Fruit fly (Drosophila melanogaster): ENCODE results near the gene wkd.
A peak's percentile ranks its signal among the peaks of the same experiment; 100 is the strongest.

Gene wkd

DNA sequence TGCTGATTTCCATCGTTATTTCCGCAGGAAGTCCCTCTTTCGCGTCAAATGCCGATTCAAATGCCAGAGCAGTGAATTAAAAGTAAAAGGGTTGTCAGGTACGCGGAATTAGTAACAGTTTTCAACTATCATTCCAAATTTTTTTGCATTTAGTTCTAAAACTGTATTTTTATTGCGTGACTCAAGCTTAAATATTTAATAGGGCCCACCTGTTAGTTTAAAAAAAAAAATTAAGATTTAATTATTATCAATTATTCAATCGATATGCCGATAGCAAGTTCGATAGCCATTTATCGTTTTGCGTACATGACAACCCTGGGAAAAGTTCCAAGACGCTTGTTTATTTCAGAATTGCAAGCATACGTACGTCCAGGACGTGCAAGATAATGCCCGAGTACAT is 41.6 kb downstream of the wkd start, which contains the start of gene CG14711 (continued):
- peak; percentile 91 for TF ChIP-seq CoRest (tag; optimal IDR thresholded peaks at IDR 0.05)
- TF ChIP-seq Hmx (GFP tag; optimal IDR thresholded peaks at IDR 0.05) = peak; percentile 31
- no peak for TF ChIP-seq nau (GFP tag; optimal IDR thresholded peaks at IDR 0.05)
- no peak for TF ChIP-seq Ravus (GFP tag; IDR thresholded peaks at IDR 0.05)
- peak; percentile 67 for TF ChIP-seq CG1647 (GFP tag; optimal IDR thresholded peaks at IDR 0.05)
- TF ChIP-seq CG3726 (GFP tag; IDR thresholded peaks at IDR 0.05) = peak; percentile 76; the same call in 2 of the 3 replicates
- peak; percentile 67 for TF ChIP-seq Drgx (GFP tag; IDR thresholded peaks at IDR 0.05)
- TF ChIP-seq crp (GFP tag; optimal IDR thresholded peaks at IDR 0.05) = peak in 1 of 2 experiments; percentile 52
- peak; percentile 82 for TF ChIP-seq sisA (GFP tag; IDR thresholded peaks at IDR 0.05)
- TF ChIP-seq Dek (tag; optimal IDR thresholded peaks at IDR 0.05) = no peak
- TF ChIP-seq CG32532 (GFP tag; IDR thresholded peaks at IDR 0.05) = peak; percentile 89
- peak; percentile 61 for TF ChIP-seq CG7786 (GFP tag; optimal IDR thresholded peaks at IDR 0.05)
- TF ChIP-seq Hey (tag; optimal IDR thresholded peaks at IDR 0.05) = no peak
- TF ChIP-seq CG17328 (GFP tag; IDR thresholded peaks at IDR 0.05) = peak; percentile 83
- peak in 1 of 2 experiments; percentile 91 for TF ChIP-seq bsh (GFP tag; optimal IDR thresholded peaks at IDR 0.05)
- peak; percentile 83 for TF ChIP-seq CG10267 (tag; optimal IDR thresholded peaks at IDR 0.05)
- no peak for TF ChIP-seq Trl (optimal IDR thresholded peaks at IDR 0.05)
- TF ChIP-seq Trl (GFP tag; optimal IDR thresholded peaks at IDR 0.05) = peak; percentile 77
- peak; percentile 72 for TF ChIP-seq Nf-YA (GFP tag; IDR thresholded peaks at IDR 0.05)
- peak; percentile 73 for TF ChIP-seq CG10959 (GFP tag; IDR thresholded peaks at IDR 0.05)
- peak; percentile 82 for TF ChIP-seq HLH3B (GFP tag; IDR thresholded peaks at IDR 0.05)
- peak; percentile 85 for TF ChIP-seq Dbx (GFP tag; IDR thresholded peaks at IDR 0.05)
- no peak for TF ChIP-seq pita (GFP tag; optimal IDR thresholded peaks at IDR 0.05)
- TF ChIP-seq Optix (GFP tag; IDR thresholded peaks at IDR 0.05) = peak; percentile 53; the same call in 1 of the 3 replicates
- no peak for TF ChIP-seq CG5180 (GFP tag; optimal IDR thresholded peaks at IDR 0.05)
- TF ChIP-seq CG13624 (GFP tag; optimal IDR thresholded peaks at IDR 0.05) = peak; percentile 53
- peak; percentile 89 for TF ChIP-seq ci (GFP tag; IDR thresholded peaks at IDR 0.05)
- TF ChIP-seq repo (GFP tag; optimal IDR thresholded peaks at IDR 0.05) = no peak
- peak; percentile 74 for TF ChIP-seq amos (GFP tag; IDR thresholded peaks at IDR 0.05; ENCODE audit: partially characterized antibody)
- peak; percentile 53 for TF ChIP-seq Hand (GFP tag; optimal IDR thresholded peaks at IDR 0.05)
- no peak for TF ChIP-seq dmrt99B (tag; optimal IDR thresholded peaks at IDR 0.05)
- peak; percentile 80 for TF ChIP-seq Ssrp (tag; optimal IDR thresholded peaks at IDR 0.05)
- peak; percentile 49 for TF ChIP-seq Myb (GFP tag; optimal IDR thresholded peaks at IDR 0.05)
- TF ChIP-seq ro (GFP tag; IDR thresholded peaks at IDR 0.05) = no peak; the same call in 1 of the 2 replicates
- peak; percentile 74 for TF ChIP-seq fd96Cb (tag; optimal IDR thresholded peaks at IDR 0.05)
- TF ChIP-seq CG9797 (GFP tag; optimal IDR thresholded peaks at IDR 0.05) = peak; percentile 23
- TF ChIP-seq hb (GFP tag; IDR thresholded peaks at IDR 0.05; ENCODE audit: partially characterized antibody) = peak; percentile 77; the same call in 2 of the 3 replicates
- peak; percentile 84 for TF ChIP-seq E2f1 (GFP tag; IDR thresholded peaks at IDR 0.05)
- TF ChIP-seq CG15073 (GFP tag; optimal IDR thresholded peaks at IDR 0.05) = peak; percentile 64
- TF ChIP-seq CG31224 (GFP tag; IDR thresholded peaks at IDR 0.05) = peak; percentile 69
- peak; percentile 72 for TF ChIP-seq ttk (GFP tag; IDR thresholded peaks at IDR 0.05)
- no peak for TF ChIP-seq Sox100B (GFP tag; optimal IDR thresholded peaks at IDR 0.05)
- TF ChIP-seq nerfin-2 (GFP tag; IDR thresholded peaks at IDR 0.05; ENCODE audit: partially characterized antibody) = 0 out of 2 replicates have a peak, but pooled peaks have one; percentile 36
- peak; percentile 49 for TF ChIP-seq CG9609 (GFP tag; optimal IDR thresholded peaks at IDR 0.05)
- peak; percentile 90 for TF ChIP-seq nmo (GFP tag; optimal IDR thresholded peaks at IDR 0.05)
- peak; percentile 79 for TF ChIP-seq salm (tag; optimal IDR thresholded peaks at IDR 0.05)
- no peak for TF ChIP-seq HmgD (GFP tag; optimal IDR thresholded peaks at IDR 0.05)
- TF ChIP-seq insv (GFP tag; optimal IDR thresholded peaks at IDR 0.05) = peak in 1 of 2 experiments; percentile 63
- TF ChIP-seq bab2 (GFP tag; optimal IDR thresholded peaks at IDR 0.05) = peak; percentile 83
- no peak for TF ChIP-seq gfzf (GFP tag; optimal IDR thresholded peaks at IDR 0.05)
- peak; percentile 72 for TF ChIP-seq CG6254 (GFP tag; optimal IDR thresholded peaks at IDR 0.05)

Measured in whole organism, embryonic.